Worm (Caenorhabditis elegans): ENCODE results near the gene srb-16.

The srb-16 gene

ce11 chrII:5181497-5181896 lies 30.8 kb upstream of the srb-16 start (continued):
- TF ChIP-seq nhr-48 (tag; optimal IDR thresholded peaks at IDR 0.05) = peak; percentile 51
- TF ChIP-seq ctbp-1 (GFP tag; IDR thresholded peaks at IDR 0.05) = peak; percentile 88
- no peak for TF ChIP-seq nhr-42 (GFP tag; IDR thresholded peaks at IDR 0.05)
- TF ChIP-seq daf-12 (tag; optimal IDR thresholded peaks at IDR 0.05) = no peak
- TF ChIP-seq lin-39 (tag; optimal IDR thresholded peaks at IDR 0.05) = no peak
- no peak for TF ChIP-seq egl-27 (tag; optimal IDR thresholded peaks at IDR 0.05)
- TF ChIP-seq cey-2 (tag; optimal IDR thresholded peaks at IDR 0.05; ENCODE audit: borderline replicate concordance, insufficient read depth) = no peak
- TF ChIP-seq jun-1 (tag; optimal IDR thresholded peaks at IDR 0.05) = no peak
- no peak for TF ChIP-seq unc-39 (tag; optimal IDR thresholded peaks at IDR 0.05)
- peak; percentile 46 for TF ChIP-seq nhr-28 (tag; optimal IDR thresholded peaks at IDR 0.05)
- no peak for TF ChIP-seq lir-3 (tag; optimal IDR thresholded peaks at IDR 0.05)
- TF ChIP-seq dmd-9 (GFP tag; IDR thresholded peaks at IDR 0.05) = no peak
- peak; percentile 75 for TF ChIP-seq F37D6.2 (tag; optimal IDR thresholded peaks at IDR 0.05)
- no peak for TF ChIP-seq R02D3.7 (tag; optimal IDR thresholded peaks at IDR 0.05)
- no peak for TF ChIP-seq tag-97 (GFP tag; IDR thresholded peaks at IDR 0.05)

- TF ChIP-seq F26F4.8 (GFP tag; conservative IDR thresholded peaks at IDR 0.05) (no peak), tag-97 (GFP tag; IDR thresholded peaks at IDR 0.05) (no peak), dve-1 (tag; optimal IDR thresholded peaks at IDR 0.05; ENCODE audit: insufficient read depth) (no peak), ceh-44 (GFP tag; IDR thresholded peaks at IDR 0.05) (no peak), aly-2 (tag; optimal IDR thresholded peaks at IDR 0.05) (no peak), aha-1 (tag) (peak; percentile 86), ctbp-1 (GFP tag; IDR thresholded peaks at IDR 0.05) (no peak), Y5F2A.4 (GFP tag; optimal IDR thresholded peaks at IDR 0.05) (no peak)
These were observed 29.5 kb upstream of the srb-16 start for ce11 chrII:5180272-5180671.

ce11 chrII:5178609-5179008 lies 27.9 kb upstream of the srb-16 start:
- TF ChIP-seq sdz-12 (GFP tag; optimal IDR thresholded peaks at IDR 0.05) = peak; percentile 40
- no peak for TF ChIP-seq hmg-1.1 (GFP tag; IDR thresholded peaks at IDR 0.05)
- peak; percentile 56 for TF ChIP-seq T26A8.4 (GFP tag; IDR thresholded peaks at IDR 0.05)
- TF ChIP-seq Y75B8A.6 (GFP tag; IDR thresholded peaks at IDR 0.05) = 0 out of 2 replicates have a peak, but pooled peaks have one; percentile 12
- TF ChIP-seq saeg-2 (GFP tag; IDR thresholded peaks at IDR 0.05) = 0 out of 2 replicates have a peak, but pooled peaks have one; percentile 21
- peak in 1 of 2 experiments; percentile 11 for TF ChIP-seq lsy-2 (tag; optimal IDR thresholded peaks at IDR 0.05)
- TF ChIP-seq zip-2 (tag; optimal IDR thresholded peaks at IDR 0.05) = no peak

DNA sequence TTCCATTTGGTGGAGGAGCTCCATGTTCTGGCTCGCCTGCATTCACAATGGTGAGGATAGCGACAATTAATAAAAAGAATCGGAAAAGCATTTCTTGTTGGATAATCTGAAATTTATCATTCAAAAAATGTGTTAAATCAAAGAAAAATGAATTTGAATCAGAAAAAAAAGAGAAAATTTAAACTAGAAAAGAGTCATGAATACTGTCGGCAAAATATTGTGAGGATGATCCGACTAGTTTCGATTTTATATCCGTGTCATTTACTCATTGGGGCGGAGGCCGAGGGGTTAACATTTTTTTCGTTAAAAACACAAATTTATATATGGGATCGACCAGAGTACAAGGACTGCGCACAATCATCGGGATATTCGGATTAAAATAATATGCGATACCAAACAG lies 27.2 kb upstream of the srb-16 start, which contains the start of gene C27D6.12:
TSS of gene C27D6.12 (minus strand) at position 101 of the 400 bp plus-strand sequence.
- TF ChIP-seq Y105C5A.15 (GFP tag; IDR thresholded peaks at IDR 0.05) (no peak), F37D6.2 (tag; optimal IDR thresholded peaks at IDR 0.05) (no peak), unc-130 (GFP tag; optimal IDR thresholded peaks at IDR 0.05) (no peak), nhr-102 (tag; optimal IDR thresholded peaks at IDR 0.05) (no peak), F49E8.2 (tag; optimal IDR thresholded peaks at IDR 0.05; ENCODE audit: borderline replicate concordance) (no peak), D1046.2 (GFP tag; IDR thresholded peaks at IDR 0.05) (no peak), nhr-28 (tag; optimal IDR thresholded peaks at IDR 0.05) (no peak), F44E2.7 (GFP tag; IDR thresholded peaks at IDR 0.05) (no peak), ceh-20 (GFP tag; IDR thresholded peaks at IDR 0.05) (no peak), zag-1 (tag; optimal IDR thresholded peaks at IDR 0.05) (no peak), unc-62 (GFP tag; optimal IDR thresholded peaks at IDR 0.05 in 1 of 2) (peak in 1 of 2 experiments; percentile 44), unc-62 (tag; optimal IDR thresholded peaks at IDR 0.05) (no peak), zfp-2 (tag; optimal IDR thresholded peaks at IDR 0.05) (no peak), nhr-41 (GFP tag; IDR thresholded peaks at IDR 0.05) (no peak), ZK337.2 (GFP tag; IDR thresholded peaks at IDR 0.05) (no peak), aha-1 (tag) (peak; percentile 17), T26A8.4 (GFP tag; IDR thresholded peaks at IDR 0.05) (no peak), nhr-48 (tag; optimal IDR thresholded peaks at IDR 0.05) (no peak)

Measured in whole organism, L4 larva.